Fruit fly (Drosophila melanogaster) whole organism, wandering third instar larva: ENCODE results near the gene CG10352.

ENCODE experiments used
- Dfd ChIP-seq: fragments of >200 bp; optimal IDR thresholded peaks from 2 replicates; lab custom pipeline; 2017; ENCODE audit warnings: missing biosample characterization, missing genetic modification characterization
- Hr78 ChIP-seq: fragments of >200 bp; optimal IDR thresholded peaks from 2 replicates; lab custom pipeline; 2017; ENCODE audit warnings: missing biosample characterization, missing genetic modification characterization
- Jra ChIP-seq: sonication (Bioruptor generic); optimal IDR thresholded peaks from 2 replicates; lab custom pipeline; 2016; ENCODE audit warnings: missing biosample characterization, missing genetic modification characterization
- Rel ChIP-seq, 2 experiments: fragments of 200-800 bp; sonication (Bioruptor generic) in 1 of 2; optimal IDR thresholded peaks; 2 replicates in 1 of 2; 3 replicates in 1 of 2; lab custom pipeline; 2016 to 2019; ENCODE audit warnings: mild to moderate bottlenecking in 2 of 2, missing biosample characterization in 2 of 2, missing genetic modification characterization in 2 of 2, moderate library complexity in 1 of 2
- h ChIP-seq: fragments of 200-800 bp; sonication (Bioruptor generic); optimal IDR thresholded peaks from 3 replicates; lab custom pipeline; 2016; ENCODE audit warnings: missing biosample characterization, mild to moderate bottlenecking, missing genetic modification characterization
- psq ChIP-seq: fragments of 200-800 bp; sonication (Bioruptor generic); optimal IDR thresholded peaks from 3 replicates; lab custom pipeline; 2017; ENCODE audit warnings: missing biosample characterization, mild to moderate bottlenecking, missing genetic modification characterization, moderate library complexity
- tai ChIP-seq: sonication (Bioruptor generic); optimal IDR thresholded peaks from 2 replicates; lab custom pipeline; 2016; ENCODE audit warnings: missing biosample characterization, missing genetic modification characterization
- usp ChIP-seq: fragments of >200 bp; optimal IDR thresholded peaks from 2 replicates; lab custom pipeline; 2017; ENCODE audit warnings: missing biosample characterization, missing genetic modification characterization

dm6 chrX:11837926-11838325 is 39.0 kb downstream of the CG10352 start, which contains the start of gene CG15741:
- no peak for TF ChIP-seq usp (GFP tag; lab: Kevin White, UChicago)
- no peak for TF ChIP-seq h
- no peak for TF ChIP-seq Rel (GFP tag; optimal IDR thresholded peaks at IDR 0.05; lab: Kevin White, UChicago)
- TF ChIP-seq Rel (tag; optimal IDR thresholded peaks at IDR 0.05; lab: Kevin White, UChicago): no peak
- no peak for TF ChIP-seq psq (GFP tag; lab: Kevin White, UChicago)
- TF ChIP-seq Hr78: no peak
- TF ChIP-seq Dfd (GFP tag; lab: Kevin White, UChicago): no peak
- TF ChIP-seq Jra (GFP tag; lab: Kevin White, UChicago): no peak
- no peak for TF ChIP-seq tai (GFP tag; lab: Kevin White, UChicago)
